Worm (Caenorhabditis elegans) whole organism, L3 larva: ENCODE results near the gene C46E10.3.

Experiments used
- aly-2 ChIP-seq: fragments of 150-350 bp; optimal IDR thresholded peaks from 2 replicates; lab custom pipeline; 2014; ENCODE audit warnings: missing biosample characterization, missing genetic modification characterization
- ama-1 ChIP-seq: fragments of 150-350 bp; optimal IDR thresholded peaks from 2 replicates; lab custom pipeline; 2018
- ceh-28 ChIP-seq: fragments of 150-350 bp; optimal IDR thresholded peaks from 2 replicates; lab custom pipeline; 2014; ENCODE audit warnings: missing biosample characterization, missing genetic modification reagents, missing genetic modification characterization
- ceh-82 ChIP-seq: fragments of 150-350 bp; optimal IDR thresholded peaks from 2 replicates; lab custom pipeline; 2014; ENCODE audit warnings: missing biosample characterization, missing genetic modification characterization
- ceh-9 ChIP-seq: sonication (generic microtip); optimal IDR thresholded peaks from 2 replicates; lab custom pipeline; 2018; ENCODE audit warnings: missing biosample characterization, missing genetic modification characterization
- egl-27 ChIP-seq: sonication (generic microtip); optimal IDR thresholded peaks from 4 replicates; lab custom pipeline; 2017; ENCODE audit warnings: missing biosample characterization, missing genetic modification reagents, missing genetic modification characterization
- egl-5 ChIP-seq: fragments of 150-350 bp; optimal IDR thresholded peaks from 2 replicates; lab custom pipeline; 2017; ENCODE audit warnings: missing biosample characterization, missing genetic modification reagents, missing genetic modification characterization, inconsistent platforms
- elt-1 ChIP-seq: fragments of 150-350 bp; optimal IDR thresholded peaks from 2 replicates; lab custom pipeline; 2014; ENCODE audit warnings: missing biosample characterization, missing genetic modification characterization
- elt-2 ChIP-seq: sonication (generic microtip); optimal IDR thresholded peaks from 2 replicates; lab custom pipeline; 2016; ENCODE audit warnings: missing genetic modification reagents, mild to moderate bottlenecking, missing genetic modification characterization, missing compliant biosample characterization
- eor-1 ChIP-seq, 2 experiments: fragments of 150-350 bp; optimal IDR thresholded peaks; 2 replicates each; lab custom pipeline; 2014 to 2018; ENCODE audit warnings: missing biosample characterization in 2 of 2, missing genetic modification characterization in 2 of 2
- fos-1 ChIP-seq: fragments of 150-350 bp; optimal IDR thresholded peaks from 2 replicates; lab custom pipeline; 2014; ENCODE audit warnings: missing biosample characterization, missing genetic modification characterization
- hmg-11 ChIP-seq: sonication (generic microtip); optimal IDR thresholded peaks from 2 replicates; lab custom pipeline; 2016; ENCODE audit warnings: missing genetic modification characterization, missing compliant biosample characterization
- lin-15B ChIP-seq: fragments of 150-350 bp; optimal IDR thresholded peaks from 2 replicates; lab custom pipeline; 2014; ENCODE audit warnings: missing biosample characterization, missing genetic modification characterization
- lin-39 ChIP-seq: fragments of 150-350 bp; optimal IDR thresholded peaks from 2 replicates; lab custom pipeline; 2018; ENCODE audit warnings: missing biosample characterization, missing genetic modification reagents, missing genetic modification characterization
- lsy-12 ChIP-seq: sonication (generic microtip); optimal IDR thresholded peaks from 2 replicates; lab custom pipeline; 2016; ENCODE audit warnings: mild to moderate bottlenecking, missing genetic modification characterization, missing compliant biosample characterization
- mdl-1 ChIP-seq: fragments of 150-350 bp; optimal IDR thresholded peaks from 2 replicates; lab custom pipeline; 2014; ENCODE audit warnings: missing biosample characterization, missing genetic modification characterization
- mml-1 ChIP-seq: fragments of 150-350 bp; sonication (generic microtip); optimal IDR thresholded peaks from 3 replicates; lab custom pipeline; 2014; ENCODE audit warnings: missing biosample characterization, missing genetic modification characterization
- nfya-1 ChIP-seq: sonication (generic microtip); optimal IDR thresholded peaks from 2 replicates; lab custom pipeline; 2017; ENCODE audit warnings: missing genetic modification characterization, mild to moderate bottlenecking, missing compliant biosample characterization, antibody characterized with exemption, moderate library complexity; ENCODE audit not compliant: insufficient read depth
- nhr-12 ChIP-seq: fragments of 150-350 bp; optimal IDR thresholded peaks from 2 replicates; lab custom pipeline; 2014; ENCODE audit warnings: missing biosample characterization, missing genetic modification characterization
- nhr-23 ChIP-seq: fragments of 150-350 bp; optimal IDR thresholded peaks from 2 replicates; lab custom pipeline; 2014; ENCODE audit warnings: missing biosample characterization, missing genetic modification reagents, missing genetic modification characterization
- nhr-237 ChIP-seq: fragments of 150-350 bp; optimal IDR thresholded peaks from 2 replicates; lab custom pipeline; 2014; ENCODE audit warnings: missing biosample characterization, missing genetic modification characterization
- nhr-43 ChIP-seq: sonication (generic microtip); optimal IDR thresholded peaks from 2 replicates; lab custom pipeline; 2016; ENCODE audit warnings: mild to moderate bottlenecking, missing genetic modification characterization, missing compliant biosample characterization; ENCODE audit not compliant: poor library complexity, severe bottlenecking
- nhr-67 ChIP-seq: fragments of 150-350 bp; optimal IDR thresholded peaks from 2 replicates; lab custom pipeline; 2014; ENCODE audit warnings: missing biosample characterization, missing genetic modification characterization
- nhr-76 ChIP-seq: fragments of 150-350 bp; sonication (generic microtip); optimal IDR thresholded peaks from 5 replicates; lab custom pipeline; 2014; ENCODE audit warnings: missing biosample characterization, missing genetic modification characterization
- nhr-77 ChIP-seq: fragments of 150-350 bp; optimal IDR thresholded peaks from 2 replicates; lab custom pipeline; 2014; ENCODE audit warnings: missing biosample characterization, missing genetic modification characterization
- pha-4 ChIP-seq: fragments of 150-350 bp; optimal IDR thresholded peaks from 2 replicates; lab custom pipeline; 2014; ENCODE audit warnings: missing biosample characterization, missing genetic modification reagents, missing genetic modification characterization
- pqm-1 ChIP-seq: fragments of 150-350 bp; optimal IDR thresholded peaks from 2 replicates; lab custom pipeline; 2017; ENCODE audit warnings: missing biosample characterization, missing genetic modification characterization, inconsistent platforms
- skn-1 ChIP-seq: fragments of 150-350 bp; optimal IDR thresholded peaks from 2 replicates; lab custom pipeline; 2014; ENCODE audit warnings: missing biosample characterization, missing genetic modification characterization
- unc-39 ChIP-seq: sonication (generic microtip); optimal IDR thresholded peaks from 4 replicates; lab custom pipeline; 2017; ENCODE audit warnings: missing biosample characterization, missing genetic modification characterization
- unc-62 ChIP-seq: fragments of 150-350 bp; sonication (generic microtip); optimal IDR thresholded peaks from 4 replicates; lab custom pipeline; 2014; ENCODE audit warnings: missing biosample characterization, missing genetic modification reagents, missing genetic modification characterization
- zag-1 ChIP-seq: fragments of 150-350 bp; optimal IDR thresholded peaks from 2 replicates; lab custom pipeline; 2014; ENCODE audit warnings: missing biosample characterization, missing genetic modification characterization
- ztf-11 ChIP-seq: fragments of 150-350 bp; optimal IDR thresholded peaks from 2 replicates; lab custom pipeline; 2014; ENCODE audit warnings: missing biosample characterization, missing genetic modification characterization
- ztf-4 ChIP-seq: fragments of 150-350 bp; optimal IDR thresholded peaks from 2 replicates; lab custom pipeline; 2014; ENCODE audit warnings: missing biosample characterization, missing genetic modification characterization

The C46E10.3 gene

DNA sequence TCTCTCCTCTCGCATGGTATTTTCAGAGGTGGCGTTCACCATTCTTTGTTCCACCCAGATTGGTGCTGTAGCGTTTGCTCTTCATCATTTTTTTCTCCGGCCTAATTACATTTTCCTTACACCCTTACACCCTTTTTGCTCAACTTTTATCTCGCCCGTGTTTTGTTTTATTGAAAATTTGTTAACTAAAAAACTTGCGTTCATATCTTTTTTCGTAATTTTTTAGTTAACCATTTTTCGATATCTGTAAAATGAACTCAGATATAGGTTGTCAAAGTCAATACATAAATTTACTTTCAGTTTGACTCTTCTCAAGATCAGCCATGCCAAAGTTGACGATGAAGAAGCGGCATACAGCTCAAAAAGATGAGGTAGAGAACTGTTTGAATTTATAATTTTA lies 20.5 kb downstream of the C46E10.3 start, which contains the start of gene F12E12.1:
F12E12.1 (plus strand) TSS at position 301 of the 400 bp plus-strand sequence.
- TF ChIP-seq ceh-28 (tag; lab: Kevin White, UChicago): no peak
- no peak for TF ChIP-seq egl-5 (tag; lab: Kevin White, UChicago)

DNA sequence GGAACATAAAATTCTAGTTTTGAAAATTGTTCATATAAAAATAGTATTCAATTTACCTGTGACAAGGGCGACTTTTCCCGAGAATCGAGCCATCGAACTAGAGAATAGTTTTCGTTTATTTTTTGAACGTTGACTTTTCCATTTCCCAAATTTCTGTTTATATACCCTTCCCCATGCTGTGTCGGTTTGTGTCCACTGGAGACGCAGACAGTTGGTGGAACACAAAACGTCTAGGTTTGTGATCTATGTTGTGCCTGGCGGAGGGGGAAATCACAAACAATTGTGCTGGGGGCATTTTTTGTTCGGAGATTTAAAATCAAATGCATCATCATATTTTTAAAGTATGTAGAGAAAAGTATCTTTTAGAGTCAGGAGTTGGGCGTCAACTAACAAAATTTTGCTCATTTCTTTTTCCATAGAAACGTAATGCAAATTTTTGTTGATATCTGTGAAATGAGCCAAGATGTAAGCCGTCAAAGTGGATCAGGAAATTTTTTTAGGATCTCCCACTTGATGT lies 22.6 kb downstream of the C46E10.3 start, which contains the start of gene nta-1:
nta-1 (minus strand) TSS at position 131 of the 517 bp plus-strand sequence.
- TF ChIP-seq unc-62 (GFP tag; lab: Kevin White, UChicago) (no peak), lsy-12 (tag; lab: Kevin White, UChicago) (no peak), pqm-1 (tag; lab: Kevin White, UChicago) (peak; percentile 51), ceh-28 (tag; lab: Kevin White, UChicago) (no peak), fos-1 (no peak), nhr-77 (tag; lab: Kevin White, UChicago) (no peak), elt-2 (peak; percentile 24), pha-4 (tag; lab: Kevin White, UChicago) (peak; percentile 76)

DNA sequence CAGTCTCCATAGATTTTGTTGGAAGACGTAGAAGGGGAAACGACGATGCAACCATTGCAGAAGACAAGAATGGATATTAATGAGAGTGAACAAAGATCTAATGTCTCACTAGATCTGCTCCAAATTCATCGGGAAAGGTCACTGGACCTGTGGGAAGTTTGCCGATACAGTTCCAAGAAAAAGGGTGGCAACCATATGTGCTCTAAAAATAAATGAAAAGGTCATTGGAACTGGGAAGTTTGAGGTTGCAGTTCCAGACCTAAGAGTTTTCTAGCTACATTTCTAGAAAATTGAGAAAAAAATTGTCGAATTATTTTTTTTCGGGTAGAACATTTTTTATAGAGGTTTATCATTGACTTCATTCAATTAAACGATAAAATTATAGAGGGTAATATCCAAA lies 26.3 kb downstream of the C46E10.3 start, which contains the start of gene fbxb-92:
fbxb-92 (minus strand) TSS at position 101 of the 400 bp plus-strand sequence.
- TF ChIP-seq ceh-9 (tag; lab: Kevin White, UChicago) (no peak), ceh-28 (tag; lab: Kevin White, UChicago) (no peak), nhr-76 (tag; lab: Kevin White, UChicago) (no peak), egl-5 (tag; lab: Kevin White, UChicago) (no peak), nhr-77 (tag; lab: Kevin White, UChicago) (no peak), lin-39 (tag; lab: Kevin White, UChicago) (no peak), egl-27 (tag; lab: Kevin White, UChicago) (no peak), ztf-4 (no peak), eor-1 (tag; optimal IDR thresholded peaks at IDR 0.05; lab: Kevin White, UChicago) (no peak), nhr-67 (tag; lab: Kevin White, UChicago) (no peak), ama-1 (lab: Kevin White, UChicago) (no peak), mdl-1 (tag; lab: Kevin White, UChicago) (no peak), nfya-1 (tag; lab: Kevin White, UChicago) (no peak), lin-15B (tag; lab: Kevin White, UChicago) (no peak), zag-1 (tag; lab: Kevin White, UChicago) (no peak)

DNA sequence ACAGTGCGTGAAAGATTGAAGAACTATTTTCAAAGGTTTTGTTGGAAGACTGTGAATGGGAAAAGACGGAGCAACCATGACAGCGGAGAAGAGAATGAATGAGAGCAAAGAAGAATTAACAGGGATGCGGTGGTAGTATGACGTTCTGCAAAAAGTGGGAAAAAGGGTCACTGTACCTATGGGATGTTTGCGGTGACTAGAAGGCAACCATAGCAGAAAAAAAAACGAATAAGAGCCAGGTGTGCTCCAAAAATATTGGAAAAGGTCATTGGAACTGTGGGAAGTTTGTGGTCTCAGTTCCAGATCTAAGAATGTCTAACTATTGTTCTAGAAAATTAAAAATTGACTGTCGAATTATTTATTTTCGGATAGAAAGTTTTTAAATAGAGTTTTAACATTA lies 27.6 kb downstream of the C46E10.3 start, which contains the start of gene fbxb-90:
fbxb-90 (minus strand) TSS at position 101 of the 400 bp plus-strand sequence.
- TF ChIP-seq mml-1 (tag; lab: Kevin White, UChicago): no peak
- TF ChIP-seq ceh-9 (tag; lab: Kevin White, UChicago): no peak
- no peak for TF ChIP-seq nhr-12 (tag; lab: Kevin White, UChicago)
- TF ChIP-seq skn-1: no peak
- TF ChIP-seq hmg-11: no peak
- TF ChIP-seq unc-39: no peak
- no peak for TF ChIP-seq ztf-4
- TF ChIP-seq elt-1: no peak
- TF ChIP-seq ztf-11: no peak
- no peak for TF ChIP-seq nhr-43 (tag; lab: Kevin White, UChicago)
- no peak for TF ChIP-seq nhr-67 (tag; lab: Kevin White, UChicago)
- no peak for TF ChIP-seq zag-1 (tag; lab: Kevin White, UChicago)
- TF ChIP-seq nhr-237 (tag; lab: Kevin White, UChicago): no peak
- no peak for TF ChIP-seq nhr-23 (tag; lab: Kevin White, UChicago)
- TF ChIP-seq aly-2 (tag; lab: Kevin White, UChicago): no peak

DNA sequence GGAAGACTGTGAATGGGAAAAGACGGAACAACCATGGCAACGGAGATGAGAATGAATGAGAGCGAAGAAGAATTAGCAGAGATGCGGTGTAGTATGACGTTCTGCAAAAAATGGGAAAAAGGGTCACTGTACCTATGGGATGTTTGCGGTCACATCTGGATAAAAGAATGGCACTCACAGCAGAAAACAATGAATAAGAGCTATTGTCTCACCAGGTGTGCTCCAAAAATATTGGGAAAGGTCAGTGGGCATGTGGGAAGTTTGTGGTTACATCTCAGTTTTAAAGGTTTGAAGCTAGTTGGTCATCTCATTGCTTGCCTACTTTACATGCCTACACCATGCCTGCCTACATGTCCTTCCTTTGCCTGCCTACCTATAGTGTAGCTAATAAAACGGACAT lies 29.6 kb downstream of the C46E10.3 start, which contains the start of gene fbxb-91:
fbxb-91 (minus strand) TSS at position 101 of the 400 bp plus-strand sequence.
- TF ChIP-seq elt-2 (no peak), ceh-82 (no peak), mml-1 (tag; lab: Kevin White, UChicago) (no peak)
